Worm (Caenorhabditis elegans) whole organism, late embryonic: ENCODE data around the gene dod-21.

Source experiments
- ceh-6 ChIP-seq: fragments of 200-800 bp; sonication (Bioruptor generic); optimal IDR thresholded peaks from 2 replicates; lab custom pipeline; 2018; ENCODE audit warnings: mild to moderate bottlenecking, missing genetic modification characterization, missing compliant biosample characterization
- fax-1 ChIP-seq: sonication (generic microtip); optimal IDR thresholded peaks from 2 replicates; lab custom pipeline; 2016; ENCODE audit warnings: missing genotype, missing genetic modification characterization, missing compliant biosample characterization
- mec-3 ChIP-seq: sonication (generic microtip); optimal IDR thresholded peaks from 2 replicates; lab custom pipeline; 2016; ENCODE audit warnings: borderline replicate concordance, missing genetic modification characterization, missing compliant biosample characterization

- no peak for TF ChIP-seq ceh-6 (GFP tag; lab: Kevin White, UChicago)
- TF ChIP-seq mec-3 (tag; lab: Kevin White, UChicago), result no peak
- no peak for TF ChIP-seq fax-1 (tag; lab: Kevin White, UChicago)
Measured at ce11 chrIV:12936221-12936776, at the start of gene dod-21, which contains the start of gene cld-1.
